Worm (Caenorhabditis elegans): ENCODE data around the gene K10D6.4.
A peak's percentile ranks its signal among the peaks of the same experiment; 100 is the strongest.

Gene K10D6.4

DNA sequence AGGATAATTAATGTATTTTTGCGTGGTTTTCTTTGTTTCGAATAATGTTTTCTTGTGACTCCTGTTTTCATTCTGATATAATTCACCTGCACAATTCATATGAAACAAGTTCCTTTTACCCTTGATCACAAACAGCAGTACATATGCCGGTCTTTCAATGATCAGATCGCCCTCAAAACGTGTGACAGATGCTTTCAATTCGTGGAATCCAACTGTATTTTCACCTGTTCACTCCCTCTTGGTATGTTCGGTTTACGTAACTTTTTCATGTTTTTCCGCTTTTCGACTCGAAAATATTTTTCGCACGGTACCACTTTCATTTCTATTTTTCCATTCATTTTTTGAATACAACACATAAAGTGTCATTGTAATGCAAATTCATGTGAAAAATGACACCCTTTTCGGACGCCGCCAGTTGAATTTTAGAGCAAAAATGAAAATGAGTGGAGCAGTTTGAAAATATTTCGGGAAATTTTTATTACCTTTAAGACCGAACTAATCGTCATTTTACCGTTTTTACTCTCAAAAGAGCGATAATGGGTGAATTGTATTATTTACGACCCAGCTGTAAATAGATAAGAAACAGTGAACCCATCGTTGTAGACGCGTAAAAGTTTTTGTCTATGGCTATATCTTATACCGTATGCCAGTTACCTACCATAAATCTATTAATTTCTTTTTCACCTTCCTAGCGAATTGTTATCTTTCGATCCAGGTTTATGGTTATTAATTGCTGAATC is at the start of gene K10D6.4:
K10D6.4 (plus strand) TSS at position 100 of the 740 bp plus-strand sequence.
- TF ChIP-seq lin-13 (GFP tag; optimal IDR thresholded peaks at IDR 0.05) (no peak), fkh-8 (tag; optimal IDR thresholded peaks at IDR 0.05) (peak; percentile 8), nhr-71 (tag; optimal IDR thresholded peaks at IDR 0.05) (peak; percentile 17), hlh-4 (tag; optimal IDR thresholded peaks at IDR 0.05) (peak; percentile 99), efl-1 (optimal IDR thresholded peaks at IDR 0.05) (no peak), efl-1 (GFP tag; optimal IDR thresholded peaks at IDR 0.05 in 1 of 2) (peak in 1 of 2 experiments; percentile 47), egl-27 (tag; optimal IDR thresholded peaks at IDR 0.05) (no peak), elt-2 (tag; optimal IDR thresholded peaks at IDR 0.05) (peak; percentile 50), xbp-1 (tag; optimal IDR thresholded peaks at IDR 0.05) (no peak), nhr-77 (tag; optimal IDR thresholded peaks at IDR 0.05) (no peak), vab-15 (tag; optimal IDR thresholded peaks at IDR 0.05) (no peak), ces-1 (GFP tag; optimal IDR thresholded peaks at IDR 0.05) (no peak)

- TF ChIP-seq ceh-88 (GFP tag; IDR thresholded peaks at IDR 0.05) (no peak), nhr-237 (tag; optimal IDR thresholded peaks at IDR 0.05) (no peak), mab-9 (GFP tag; IDR thresholded peaks at IDR 0.05) (no peak), rnt-1 (tag; optimal IDR thresholded peaks at IDR 0.05) (no peak), ztf-4 (tag; optimal IDR thresholded peaks at IDR 0.05) (no peak), hpl-2 (GFP tag; optimal IDR thresholded peaks at IDR 0.05) (no peak), unc-62 (GFP tag; optimal IDR thresholded peaks at IDR 0.05) (no peak), tbx-2 (tag; optimal IDR thresholded peaks at IDR 0.05) (no peak), pqm-1 (tag; optimal IDR thresholded peaks at IDR 0.05) (no peak), F16B12.6 (tag; optimal IDR thresholded peaks at IDR 0.05) (no peak), dsc-1 (tag; optimal IDR thresholded peaks at IDR 0.05) (no peak)
Observed at ce11 chrV:11152333-11152732, 49.4 kb upstream of the K10D6.4 start, which contains the start of gene srg-39. Gene srg-39, minus strand, starts transcription at chrV:11152433.

DNA sequence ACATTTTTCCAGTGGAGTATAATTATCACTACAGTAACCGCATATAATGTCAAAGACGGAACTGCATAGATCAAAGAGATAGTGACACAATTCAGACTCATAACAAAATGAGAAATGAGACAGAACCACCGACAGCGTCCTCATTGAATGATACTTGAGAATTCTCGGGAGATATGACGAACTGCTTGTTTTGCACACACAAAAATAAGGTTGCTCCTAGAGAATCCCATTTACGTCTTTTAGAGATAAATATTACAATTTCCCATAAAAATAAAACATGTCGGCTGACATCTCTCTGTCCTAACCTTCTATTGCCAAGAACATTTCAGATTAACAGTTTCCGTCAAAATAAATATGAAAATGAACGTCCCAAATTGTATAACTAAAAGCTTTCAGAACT is 46.2 kb upstream of the K10D6.4 start, which contains the start of gene srg-38:
srg-38 (minus strand) TSS at position 101 of the 400 bp plus-strand sequence.
- TF ChIP-seq isw-1 (GFP tag; IDR thresholded peaks at IDR 0.05) (no peak), vab-15 (tag; optimal IDR thresholded peaks at IDR 0.05) (no peak), fkh-10 (GFP tag; optimal IDR thresholded peaks at IDR 0.05) (no peak), efl-3 (GFP tag; optimal IDR thresholded peaks at IDR 0.05) (no peak), ceh-8 (GFP tag; optimal IDR thresholded peaks at IDR 0.05) (no peak), blmp-1 (tag; optimal IDR thresholded peaks at IDR 0.05) (no peak), zip-4 (GFP tag; optimal IDR thresholded peaks at IDR 0.05) (no peak), nhr-76 (tag; optimal IDR thresholded peaks at IDR 0.05) (no peak), elt-3 (tag; optimal IDR thresholded peaks at IDR 0.05) (no peak), dsc-1 (tag; optimal IDR thresholded peaks at IDR 0.05) (no peak), aha-1 (tag; optimal IDR thresholded peaks at IDR 0.05) (no peak), lin-39 (tag; optimal IDR thresholded peaks at IDR 0.05) (no peak), ztf-4 (tag; optimal IDR thresholded peaks at IDR 0.05) (no peak), pag-3 (tag; optimal IDR thresholded peaks at IDR 0.05; ENCODE audit: borderline replicate concordance, insufficient read depth) (no peak), ztf-11 (tag; optimal IDR thresholded peaks at IDR 0.05) (no peak), unc-130 (tag; optimal IDR thresholded peaks at IDR 0.05) (no peak)

DNA sequence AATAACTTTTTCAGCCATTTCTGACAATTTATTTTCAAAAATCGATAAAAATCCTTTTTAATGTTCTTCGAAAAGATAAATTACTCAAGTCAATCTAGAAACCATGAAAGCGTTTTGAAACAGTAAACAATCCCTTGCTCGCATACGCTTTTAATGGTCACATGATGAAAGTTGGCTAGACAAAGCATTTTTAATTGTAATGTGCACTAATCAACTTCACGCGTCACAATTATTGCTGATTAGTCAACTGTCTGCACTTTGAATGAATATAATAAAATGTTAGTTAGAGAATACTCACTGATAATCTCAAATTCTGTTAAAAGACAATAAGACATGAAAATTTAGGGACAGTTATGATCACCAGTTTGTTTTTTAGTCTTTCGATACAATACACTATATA is 45.1 kb upstream of the K10D6.4 start:
- TF ChIP-seq lin-35 (GFP tag; optimal IDR thresholded peaks at IDR 0.05) = no peak
- TF ChIP-seq ceh-8 (GFP tag; optimal IDR thresholded peaks at IDR 0.05) = peak; percentile 93

Data from whole organism, L1 larva.